Worm (Caenorhabditis elegans) whole organism, L2 larva: ENCODE results near the gene nhr-101.

Source experiments
- C34F6.9 ChIP-seq: fragments of 150-350 bp; optimal IDR thresholded peaks from 2 replicates; lab custom pipeline; 2014; ENCODE audit warnings: missing biosample characterization, missing genetic modification characterization
- F13H6.1 ChIP-seq: sonication (generic microtip); optimal IDR thresholded peaks from 2 replicates; lab custom pipeline; 2016; ENCODE audit warnings: missing genetic modification characterization, missing compliant biosample characterization
- Y55F3AM.14 ChIP-seq: fragments of 200-800 bp; sonication (Bioruptor generic); optimal IDR thresholded peaks from 2 replicates; lab custom pipeline; 2018; ENCODE audit warnings: mild to moderate bottlenecking, missing genetic modification characterization, missing compliant biosample characterization
- alr-1 ChIP-seq: fragments of 150-350 bp; optimal IDR thresholded peaks from 2 replicates; lab custom pipeline; 2014; ENCODE audit warnings: missing biosample characterization, missing genetic modification characterization
- aly-2 ChIP-seq: fragments of 150-350 bp; optimal IDR thresholded peaks from 2 replicates; lab custom pipeline; 2014; ENCODE audit warnings: missing biosample characterization, missing genetic modification characterization
- blmp-1 ChIP-seq: sonication (generic microtip); optimal IDR thresholded peaks from 2 replicates; lab custom pipeline; 2017; ENCODE audit warnings: missing genetic modification characterization, mild to moderate bottlenecking, missing compliant biosample characterization, antibody characterized with exemption, moderate library complexity; ENCODE audit not compliant: insufficient read depth
- ceh-16 ChIP-seq: fragments of 150-350 bp; optimal IDR thresholded peaks from 2 replicates; lab custom pipeline; 2014; ENCODE audit warnings: missing biosample characterization, missing genetic modification characterization
- ceh-82 ChIP-seq: fragments of 150-350 bp; optimal IDR thresholded peaks from 2 replicates; lab custom pipeline; 2014; ENCODE audit warnings: missing biosample characterization, missing genetic modification characterization
- crh-2 ChIP-seq: sonication (generic microtip); optimal IDR thresholded peaks from 2 replicates; lab custom pipeline; 2017; ENCODE audit warnings: missing biosample characterization, missing genetic modification characterization
- dmd-4 ChIP-seq: sonication (generic microtip); optimal IDR thresholded peaks from 2 replicates; lab custom pipeline; 2017; ENCODE audit warnings: missing biosample characterization, missing genetic modification characterization
- elt-1 ChIP-seq: fragments of 150-350 bp; optimal IDR thresholded peaks from 2 replicates; lab custom pipeline; 2014; ENCODE audit warnings: missing biosample characterization, missing genetic modification characterization
- elt-3 ChIP-seq: sonication (generic microtip); optimal IDR thresholded peaks from 2 replicates; lab custom pipeline; 2017; ENCODE audit warnings: missing biosample characterization, missing genetic modification characterization
- fos-1 ChIP-seq: fragments of 150-350 bp; optimal IDR thresholded peaks from 2 replicates; lab custom pipeline; 2014; ENCODE audit warnings: missing biosample characterization, missing genetic modification characterization
- gmeb-1 ChIP-seq: fragments of 150-350 bp; optimal IDR thresholded peaks from 2 replicates; lab custom pipeline; 2014; ENCODE audit warnings: missing biosample characterization, missing genetic modification characterization
- lin-11 ChIP-seq: fragments of 150-350 bp; sonication (generic microtip); optimal IDR thresholded peaks from 2 replicates; lab custom pipeline; 2014; ENCODE audit warnings: missing biosample characterization, missing genetic modification characterization, inconsistent platforms, mixed read lengths
- lin-13 ChIP-seq: fragments of 150-350 bp; optimal IDR thresholded peaks from 2 replicates; lab custom pipeline; 2014; ENCODE audit warnings: missing biosample characterization, missing genetic modification reagents, missing genetic modification characterization
- lin-39 ChIP-seq: fragments of 150-350 bp; optimal IDR thresholded peaks from 2 replicates; lab custom pipeline; 2014; ENCODE audit warnings: missing biosample characterization, missing genetic modification reagents, missing genetic modification characterization
- lsy-2 ChIP-seq, 2 experiments: fragments of 150-350 bp in 1 of 2; sonication (generic microtip) in 1 of 2; optimal IDR thresholded peaks; 2 replicates each; lab custom pipeline; 2014 to 2017; ENCODE audit warnings: missing biosample characterization in 2 of 2, missing genetic modification characterization in 2 of 2
- mab-5 ChIP-seq: fragments of 150-350 bp; optimal IDR thresholded peaks from 2 replicates; lab custom pipeline; 2014; ENCODE audit warnings: missing biosample characterization, missing genetic modification characterization
- mbf-1 ChIP-seq: sonication (generic microtip); optimal IDR thresholded peaks from 2 replicates; lab custom pipeline; 2017; ENCODE audit warnings: missing biosample characterization, missing genetic modification characterization
- mdl-1 ChIP-seq, 2 experiments: fragments of 150-350 bp in 1 of 2; sonication (generic microtip) in 1 of 2; optimal IDR thresholded peaks; 2 replicates each; lab custom pipeline; 2017; ENCODE audit warnings: missing biosample characterization in 2 of 2, missing genetic modification characterization in 2 of 2
- nhr-11 ChIP-seq: fragments of 150-350 bp; optimal IDR thresholded peaks from 2 replicates; lab custom pipeline; 2014; ENCODE audit warnings: missing biosample characterization, missing genetic modification characterization
- nhr-12 ChIP-seq: fragments of 150-350 bp; optimal IDR thresholded peaks from 2 replicates; lab custom pipeline; 2014; ENCODE audit warnings: missing biosample characterization, missing genetic modification characterization
- nhr-129 ChIP-seq: fragments of 150-350 bp; optimal IDR thresholded peaks from 2 replicates; lab custom pipeline; 2014; ENCODE audit warnings: missing biosample characterization, missing genetic modification characterization
- nhr-21 ChIP-seq: fragments of 150-350 bp; optimal IDR thresholded peaks from 2 replicates; lab custom pipeline; 2014; ENCODE audit warnings: missing biosample characterization, missing genetic modification characterization
- nhr-23 ChIP-seq: fragments of 150-350 bp; optimal IDR thresholded peaks from 2 replicates; lab custom pipeline; 2014; ENCODE audit warnings: missing biosample characterization, missing genetic modification reagents, missing genetic modification characterization
- nhr-237 ChIP-seq: fragments of 150-350 bp; optimal IDR thresholded peaks from 2 replicates; lab custom pipeline; 2014; ENCODE audit warnings: missing biosample characterization, missing genetic modification characterization
- nhr-25 ChIP-seq: fragments of 150-350 bp; sonication (generic microtip); optimal IDR thresholded peaks from 3 replicates; lab custom pipeline; 2014; ENCODE audit warnings: missing biosample characterization, missing genetic modification characterization
- nhr-6 ChIP-seq: fragments of 150-350 bp; optimal IDR thresholded peaks from 2 replicates; lab custom pipeline; 2014; ENCODE audit warnings: missing biosample characterization, missing genetic modification characterization
- peb-1 ChIP-seq: fragments of 150-350 bp; optimal IDR thresholded peaks from 2 replicates; lab custom pipeline; 2014; ENCODE audit warnings: missing biosample characterization, missing genetic modification characterization
- sem-4 ChIP-seq: fragments of 150-350 bp; optimal IDR thresholded peaks from 2 replicates; lab custom pipeline; 2014; ENCODE audit warnings: missing biosample characterization, missing genetic modification reagents, missing genetic modification characterization
- skn-1 ChIP-seq: sonication (generic microtip); optimal IDR thresholded peaks from 2 replicates; lab custom pipeline; 2017; ENCODE audit warnings: missing biosample characterization, missing genetic modification characterization
- sma-3 ChIP-seq: sonication (generic microtip); optimal IDR thresholded peaks from 2 replicates; lab custom pipeline; 2016; ENCODE audit warnings: missing genetic modification reagents, missing genetic modification characterization, missing compliant biosample characterization
- sma-9 ChIP-seq, 2 experiments: fragments of 150-350 bp in 1 of 2; sonication (generic microtip) in 1 of 2; optimal IDR thresholded peaks; 2 replicates each; lab custom pipeline; 2014 to 2016; ENCODE audit warnings: missing genetic modification characterization in 2 of 2, mild to moderate bottlenecking in 1 of 2, missing biosample characterization in 1 of 2, missing compliant biosample characterization in 1 of 2, missing genetic modification reagents in 1 of 2, moderate library complexity in 1 of 2
- snpc-4 ChIP-seq: fragments of 150-350 bp; optimal IDR thresholded peaks from 2 replicates; lab custom pipeline; 2014; ENCODE audit warnings: missing biosample characterization, missing genetic modification characterization
- unc-39 ChIP-seq: fragments of 150-350 bp; optimal IDR thresholded peaks from 2 replicates; lab custom pipeline; 2014; ENCODE audit warnings: missing biosample characterization, missing genetic modification characterization
- unc-55 ChIP-seq: fragments of 150-350 bp; sonication (generic microtip); optimal IDR thresholded peaks from 3 replicates; lab custom pipeline; 2014; ENCODE audit warnings: missing biosample characterization, missing genetic modification reagents, missing genetic modification characterization
- unc-62 ChIP-seq: fragments of 150-350 bp; optimal IDR thresholded peaks from 2 replicates; lab custom pipeline; 2014; ENCODE audit warnings: missing biosample characterization, missing genetic modification reagents, missing genetic modification characterization
- zag-1 ChIP-seq: fragments of 150-350 bp; optimal IDR thresholded peaks from 2 replicates; lab custom pipeline; 2014; ENCODE audit warnings: missing biosample characterization, missing genetic modification characterization
- ztf-1 ChIP-seq: fragments of 200-800 bp; sonication (Bioruptor generic); conservative IDR thresholded peaks from 2 replicates; pipeline ENCODE4 v1.3.6; 2022; ENCODE audit warnings: missing genetic modification characterization, missing compliant biosample characterization
- ztf-11 ChIP-seq: sonication (generic microtip); optimal IDR thresholded peaks from 2 replicates; lab custom pipeline; 2017; ENCODE audit warnings: missing biosample characterization, missing genetic modification characterization
- ztf-4 ChIP-seq: fragments of 150-350 bp; optimal IDR thresholded peaks from 2 replicates; lab custom pipeline; 2014; ENCODE audit warnings: missing biosample characterization, missing genetic modification characterization

Gene nhr-101

ce11 chrV:11610049-11610448 is 39.8 kb downstream of the nhr-101 start, which contains the start of gene piit-1:
TSS of gene piit-1 (minus strand) at chrV:11610149.
- TF ChIP-seq ztf-4 (tag; lab: Kevin White, UChicago) (no peak), F13H6.1 (tag; lab: Kevin White, UChicago) (peak; percentile 26), unc-55 (no peak)

ce11 chrV:11610481-11610880 is 40.2 kb downstream of the nhr-101 start, which contains the start of gene sas-5:
TSS of gene sas-5 (plus strand) at chrV:11610737.
- TF ChIP-seq sem-4 (tag; lab: Kevin White, UChicago) (peak; percentile 53), nhr-6 (tag; lab: Kevin White, UChicago) (peak; percentile 32), ceh-82 (tag; lab: Kevin White, UChicago) (peak; percentile 85), ztf-11 (tag; lab: Kevin White, UChicago) (no peak), sma-9 (GFP tag; optimal IDR thresholded peaks at IDR 0.05; lab: Kevin White, UChicago) (peak; percentile 92), sma-9 (tag; optimal IDR thresholded peaks at IDR 0.05; lab: Kevin White, UChicago) (no peak), mab-5 (tag; lab: Kevin White, UChicago) (peak; percentile 53), gmeb-1 (tag; lab: Kevin White, UChicago) (peak; percentile 92), C34F6.9 (peak; percentile 55), nhr-21 (tag; lab: Kevin White, UChicago) (peak; percentile 33), unc-39 (tag; lab: Kevin White, UChicago) (no peak), mdl-1 (tag; optimal IDR thresholded peaks at IDR 0.05; lab: Kevin White, UChicago) (no peak), dmd-4 (tag; lab: Kevin White, UChicago) (no peak), snpc-4 (tag; lab: Kevin White, UChicago) (peak; percentile 62), unc-62 (GFP tag; lab: Kevin White, UChicago) (no peak), lsy-2 (tag; optimal IDR thresholded peaks at IDR 0.05; lab: Kevin White, UChicago) (peak; percentile 51 to 75), ceh-16 (peak; percentile 58), sma-3 (GFP tag; lab: Kevin White, UChicago) (peak; percentile 75), mbf-1 (tag; lab: Kevin White, UChicago) (no peak), lin-11 (tag; lab: Kevin White, UChicago) (peak; percentile 71), blmp-1 (peak; percentile 17), fos-1 (tag; lab: Kevin White, UChicago) (peak; percentile 32), aly-2 (tag; lab: Kevin White, UChicago) (no peak), alr-1 (tag; lab: Kevin White, UChicago) (no peak), unc-55 (peak; percentile 86), nhr-129 (tag; lab: Kevin White, UChicago) (peak; percentile 55), crh-2 (tag; lab: Kevin White, UChicago) (peak; percentile 73), ztf-4 (tag; lab: Kevin White, UChicago) (peak; percentile 42), lin-13 (GFP tag; lab: Kevin White, UChicago) (peak; percentile 57), nhr-25 (tag; lab: Kevin White, UChicago) (peak; percentile 76), F13H6.1 (tag; lab: Kevin White, UChicago) (peak; percentile 56)
- TF ChIP-seq, all 48 proteins: peak for 22

- TF ChIP-seq unc-55 (no peak), mdl-1 (tag; optimal IDR thresholded peaks at IDR 0.05; lab: Kevin White, UChicago) (no peak), lin-39 (tag; lab: Kevin White, UChicago) (no peak), zag-1 (tag; lab: Kevin White, UChicago) (no peak), nhr-12 (tag; lab: Kevin White, UChicago) (no peak), nhr-129 (tag; lab: Kevin White, UChicago) (no peak), C34F6.9 (no peak)
These were observed 42.7 kb downstream of the nhr-101 start, which contains the start of gene tag-290 for ce11 chrV:11613007-11613406. TSS of gene tag-290 (plus strand) at chrV:11613307.

ce11 chrV:11614805-11615497 is 44.7 kb downstream of the nhr-101 start:
- TF ChIP-seq ztf-4 (tag; lab: Kevin White, UChicago) (no peak), nhr-129 (tag; lab: Kevin White, UChicago) (peak; percentile 60), C34F6.9 (no peak), nhr-11 (tag; lab: Kevin White, UChicago) (no peak), fos-1 (tag; lab: Kevin White, UChicago) (peak; percentile 52), ztf-1 (GFP tag; lab: Robert Waterston, UW) (no peak), lsy-2 (tag; optimal IDR thresholded peaks at IDR 0.05; lab: Kevin White, UChicago) (peak in 1 of 2 experiments; percentile 28), skn-1 (tag; lab: Kevin White, UChicago) (peak; percentile 2), nhr-12 (tag; lab: Kevin White, UChicago) (no peak), blmp-1 (peak; percentile 59), elt-1 (peak; percentile 59), elt-3 (no peak), nhr-25 (tag; lab: Kevin White, UChicago) (peak; percentile 82), sma-9 (GFP tag; optimal IDR thresholded peaks at IDR 0.05; lab: Kevin White, UChicago) (peak; percentile 88), sma-9 (tag; optimal IDR thresholded peaks at IDR 0.05; lab: Kevin White, UChicago) (no peak), mbf-1 (tag; lab: Kevin White, UChicago) (no peak), nhr-23 (tag; lab: Kevin White, UChicago) (peak; percentile 14), crh-2 (tag; lab: Kevin White, UChicago) (peak; percentile 51), ztf-11 (tag; lab: Kevin White, UChicago) (no peak), peb-1 (tag; lab: Kevin White, UChicago) (no peak), nhr-21 (tag; lab: Kevin White, UChicago) (peak; percentile 77), Y55F3AM.14 (GFP tag; lab: Kevin White, UChicago) (no peak), mab-5 (tag; lab: Kevin White, UChicago) (no peak), gmeb-1 (tag; lab: Kevin White, UChicago) (peak; percentile 21), nhr-237 (tag; lab: Kevin White, UChicago) (no peak), ceh-16 (no peak), dmd-4 (tag; lab: Kevin White, UChicago) (no peak), unc-39 (tag; lab: Kevin White, UChicago) (no peak)
